Fruit fly (Drosophila melanogaster): ENCODE measurements around the gene CG14562.
A peak's percentile ranks its signal among the peaks of the same experiment; 100 is the strongest.

CG14562 gene

DNA sequence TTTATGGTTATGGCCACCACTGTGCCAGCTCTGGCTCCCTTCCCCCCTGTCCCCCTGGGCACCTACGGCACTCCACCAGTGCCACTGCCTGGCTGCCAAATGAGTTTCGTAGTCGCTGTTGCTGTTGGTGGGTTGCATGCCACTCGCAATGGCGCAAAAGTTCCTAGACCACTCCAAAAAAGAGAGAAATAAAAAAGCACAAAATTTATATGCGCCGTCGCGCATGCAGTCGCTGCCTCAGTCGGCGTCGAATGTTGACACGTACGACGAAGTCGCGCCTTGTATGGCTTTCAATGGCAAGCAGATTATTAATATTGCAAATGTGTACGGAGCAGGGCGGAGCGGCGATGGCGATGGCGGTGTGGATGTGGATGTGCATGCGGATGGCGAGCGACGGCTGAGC is 48.3 kb upstream of the CG14562 start (continued):
- no peak for TF ChIP-seq CG6163 (GFP tag; IDR thresholded peaks at IDR 0.05)
- peak; percentile 49 to 80 for TF ChIP-seq ss (GFP tag; optimal IDR thresholded peaks at IDR 0.05)
- no peak for TF ChIP-seq Hr4 (GFP tag; optimal IDR thresholded peaks at IDR 0.05)
- no peak for TF ChIP-seq CG4318 (GFP tag; optimal IDR thresholded peaks at IDR 0.05)
- no peak for TF ChIP-seq fd59A (GFP tag; optimal IDR thresholded peaks at IDR 0.05)
- no peak for TF ChIP-seq fd85E (GFP tag; optimal IDR thresholded peaks at IDR 0.05)
- TF ChIP-seq OdsH (GFP tag; optimal IDR thresholded peaks at IDR 0.05), result no peak
- no peak for TF ChIP-seq CG3032 (tag; optimal IDR thresholded peaks at IDR 0.05)
- TF ChIP-seq Sox15 (GFP tag; optimal IDR thresholded peaks at IDR 0.05), result no peak

- TF ChIP-seq OdsH (GFP tag; optimal IDR thresholded peaks at IDR 0.05) (peak; percentile 36), Lpt (GFP tag; optimal IDR thresholded peaks at IDR 0.05) (no peak), CG8119 (GFP tag; IDR thresholded peaks at IDR 0.05) (peak; percentile 39; the same call in 1 of the 3 replicates), pdm3 (GFP tag; optimal IDR thresholded peaks at IDR 0.05) (peak; percentile 46), dac (GFP tag; optimal IDR thresholded peaks at IDR 0.05) (peak; percentile 17), Hr4 (GFP tag; optimal IDR thresholded peaks at IDR 0.05) (peak; percentile 36), CG4318 (GFP tag; optimal IDR thresholded peaks at IDR 0.05) (peak; percentile 27), achi (GFP tag; optimal IDR thresholded peaks at IDR 0.05) (peak; percentile 11), Ets21C (GFP tag; optimal IDR thresholded peaks at IDR 0.05) (no peak), CG11762 (GFP tag; optimal IDR thresholded peaks at IDR 0.05; ENCODE audit: insufficient read depth) (no peak), CG9139 (GFP tag; optimal IDR thresholded peaks at IDR 0.05) (no peak), CG10631 (GFP tag; optimal IDR thresholded peaks at IDR 0.05) (peak; percentile 49), fd59A (GFP tag; optimal IDR thresholded peaks at IDR 0.05) (peak; percentile 2), vri (GFP tag; optimal IDR thresholded peaks at IDR 0.05) (no peak), CG6808 (GFP tag; optimal IDR thresholded peaks at IDR 0.05) (no peak), CG32006 (GFP tag; optimal IDR thresholded peaks at IDR 0.05) (peak; percentile 68), salr (GFP tag; optimal IDR thresholded peaks at IDR 0.05) (peak in 1 of 2 experiments; percentile 52), CG11294 (GFP tag; IDR thresholded peaks at IDR 0.05) (no peak), Eip75B (GFP tag; optimal IDR thresholded peaks at IDR 0.05) (no peak), Blimp-1 (GFP tag; optimal IDR thresholded peaks at IDR 0.05) (no peak), fkh (GFP tag; optimal IDR thresholded peaks at IDR 0.05) (no peak), CG1621 (tag; optimal IDR thresholded peaks at IDR 0.05) (no peak), Met (GFP tag; optimal IDR thresholded peaks at IDR 0.05) (no peak)
Observed at dm6 chr3L:21894100-21894499, 47.9 kb upstream of the CG14562 start.

DNA sequence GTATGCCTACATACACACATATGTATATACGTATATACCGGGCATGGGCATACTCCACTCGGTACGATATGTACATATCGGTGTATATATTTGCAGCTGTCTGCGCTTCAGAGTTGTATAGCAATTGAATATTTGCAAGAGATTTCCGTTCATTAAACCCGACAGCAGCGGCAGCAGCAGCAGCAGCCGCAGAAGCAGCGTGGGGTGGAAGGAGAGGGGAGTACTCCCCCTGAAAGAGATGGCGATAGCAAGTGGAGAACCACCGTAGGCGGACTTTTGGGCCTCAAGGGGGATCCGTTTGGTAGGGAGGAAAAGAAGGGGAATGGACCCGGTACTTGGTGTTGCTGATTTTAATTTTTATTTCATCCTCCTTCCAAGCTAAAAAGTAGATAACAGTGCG is 47.2 kb upstream of the CG14562 start:
- peak; percentile 18 for TF ChIP-seq CG7368 (GFP tag; optimal IDR thresholded peaks at IDR 0.05)
- no peak for TF ChIP-seq Eip93F (GFP tag; optimal IDR thresholded peaks at IDR 0.05)
- peak; percentile 49; the same call in 1 of the 2 replicates for TF ChIP-seq CG15336 (GFP tag; IDR thresholded peaks at IDR 0.05)
- TF ChIP-seq Ets21C (GFP tag; optimal IDR thresholded peaks at IDR 0.05), result no peak
- TF ChIP-seq CG6854 (GFP tag; optimal IDR thresholded peaks at IDR 0.05), result peak; percentile 0
- TF ChIP-seq Ets96B (tag; optimal IDR thresholded peaks at IDR 0.05), result peak; percentile 22
- TF ChIP-seq salr (GFP tag; optimal IDR thresholded peaks at IDR 0.05), result peak in 1 of 2 experiments; percentile 8
- peak; percentile 10 for TF ChIP-seq acj6 (GFP tag; optimal IDR thresholded peaks at IDR 0.05)
- peak; percentile 74 to 79 for TF ChIP-seq ss (GFP tag; optimal IDR thresholded peaks at IDR 0.05)
- TF ChIP-seq lz (GFP tag; optimal IDR thresholded peaks at IDR 0.05), result no peak
- TF ChIP-seq CG31627 (GFP tag; optimal IDR thresholded peaks at IDR 0.05), result no peak
- TF ChIP-seq CG3919 (GFP tag; optimal IDR thresholded peaks at IDR 0.05), result peak; percentile 43
- TF ChIP-seq CG34406 (GFP tag; optimal IDR thresholded peaks at IDR 0.05), result no peak
- no peak for TF ChIP-seq Sox102F (GFP tag; optimal IDR thresholded peaks at IDR 0.05)
- peak; percentile 75 for TF ChIP-seq CG1621 (tag; optimal IDR thresholded peaks at IDR 0.05)
- TF ChIP-seq CG16779 (tag; optimal IDR thresholded peaks at IDR 0.05), result peak; percentile 55
- peak; percentile 48 for TF ChIP-seq Gug (GFP tag; IDR thresholded peaks at IDR 0.05)
- TF ChIP-seq CG4318 (GFP tag; optimal IDR thresholded peaks at IDR 0.05), result no peak
- peak; percentile 35 for TF ChIP-seq spab (GFP tag; optimal IDR thresholded peaks at IDR 0.05)
- TF ChIP-seq Hr4 (GFP tag; optimal IDR thresholded peaks at IDR 0.05), result no peak
- TF ChIP-seq Smox (GFP tag; optimal IDR thresholded peaks at IDR 0.05), result no peak
- no peak for TF ChIP-seq Sox15 (GFP tag; optimal IDR thresholded peaks at IDR 0.05)
- TF ChIP-seq fd85E (GFP tag; optimal IDR thresholded peaks at IDR 0.05), result peak; percentile 15
- TF ChIP-seq net (GFP tag; optimal IDR thresholded peaks at IDR 0.05), result peak; percentile 77
- no peak for TF ChIP-seq CG11294 (GFP tag; IDR thresholded peaks at IDR 0.05)
- peak; percentile 45; the same call in 1 of the 3 replicates for TF ChIP-seq CG8119 (GFP tag; IDR thresholded peaks at IDR 0.05)
- peak; percentile 70 for TF ChIP-seq Sox14 (GFP tag; optimal IDR thresholded peaks at IDR 0.05)
- peak; percentile 56 for TF ChIP-seq CG6808 (GFP tag; optimal IDR thresholded peaks at IDR 0.05)
- TF ChIP-seq fkh (GFP tag; optimal IDR thresholded peaks at IDR 0.05), result no peak
- TF ChIP-seq eg (GFP tag; IDR thresholded peaks at IDR 0.05), result 0 out of 3 replicates have a peak, but pooled peaks have one; percentile 41
- peak; percentile 18 for TF ChIP-seq cyc (GFP tag; optimal IDR thresholded peaks at IDR 0.05)
